Fruit fly (Drosophila melanogaster): ENCODE results near the gene trh.
A peak's percentile ranks its signal among the peaks of the same experiment; 100 is the strongest.

Gene trh

DNA sequence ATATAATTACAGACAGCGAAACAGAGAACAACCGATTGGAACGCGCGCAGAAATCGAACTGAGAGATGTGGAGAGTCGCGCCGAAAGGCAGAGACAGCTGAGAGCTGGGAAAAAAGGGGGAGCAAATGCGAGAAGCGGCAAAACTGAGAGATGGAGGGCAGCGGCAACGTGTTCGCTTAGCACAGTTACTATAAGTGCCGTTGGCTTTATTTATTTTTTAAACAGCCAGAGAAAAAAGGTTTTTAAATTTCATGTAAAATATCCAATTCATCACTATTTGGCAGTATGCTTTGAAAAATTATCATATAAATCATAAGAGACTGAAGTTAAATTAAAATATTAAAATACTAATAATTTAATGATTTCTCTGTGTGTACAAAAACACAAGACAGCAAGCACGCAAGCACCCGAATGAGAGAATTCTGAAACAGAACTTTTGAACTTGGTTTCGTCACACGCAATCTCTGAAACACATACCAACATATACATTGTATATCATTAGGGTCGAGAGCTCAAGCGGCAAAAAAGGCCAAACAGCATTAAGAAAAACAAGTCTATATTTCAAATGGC lies 48.7 kb upstream of the trh start (continued):
- TF ChIP-seq CG17612 (GFP tag; IDR thresholded peaks at IDR 0.05) (peak; percentile 80), CG10462 (GFP tag; optimal IDR thresholded peaks at IDR 0.05) (peak; percentile 46), Fer3 (tag; optimal IDR thresholded peaks at IDR 0.05) (peak; percentile 85), shn (GFP tag; optimal IDR thresholded peaks at IDR 0.05) (no peak), ftz-f1 (GFP tag; optimal IDR thresholded peaks at IDR 0.05) (no peak), klu (GFP tag; IDR thresholded peaks at IDR 0.05) (peak; percentile 88), CoRest (tag; optimal IDR thresholded peaks at IDR 0.05) (peak; percentile 83), da (GFP tag; optimal IDR thresholded peaks at IDR 0.05) (no peak), CG4360 (GFP tag; IDR thresholded peaks at IDR 0.05) (0 out of 2 replicates have a peak, but pooled peaks have one; percentile 46), fd96Cb (tag; optimal IDR thresholded peaks at IDR 0.05) (peak; percentile 69), Gug (GFP tag; IDR thresholded peaks at IDR 0.05) (peak; percentile 82; the same call in 3 of the 4 replicates), chif (GFP tag; optimal IDR thresholded peaks at IDR 0.05) (no peak), ap (GFP tag; IDR thresholded peaks at IDR 0.05) (peak; percentile 73), psq (GFP tag; optimal IDR thresholded peaks at IDR 0.05) (peak; percentile 30), CG31365 (tag; optimal IDR thresholded peaks at IDR 0.05) (no peak), abd-A (tag; optimal IDR thresholded peaks at IDR 0.05) (peak; percentile 61), Dp (GFP tag; optimal IDR thresholded peaks at IDR 0.05) (no peak), Kr (GFP tag; optimal IDR thresholded peaks at IDR 0.05) (no peak), Pdp1 (GFP tag; optimal IDR thresholded peaks at IDR 0.05) (peak in 1 of 2 experiments; percentile 66), D (optimal IDR thresholded peaks at IDR 0.05) (no peak), D (GFP tag; optimal IDR thresholded peaks at IDR 0.05) (peak; percentile 33), corto (GFP tag; optimal IDR thresholded peaks at IDR 0.05) (peak; percentile 46), CG11504 (tag; optimal IDR thresholded peaks at IDR 0.05) (peak; percentile 84), gt (GFP tag; IDR thresholded peaks at IDR 0.05) (peak; percentile 44; the same call in 1 of the 2 replicates), CG6683 (GFP tag; optimal IDR thresholded peaks at IDR 0.05) (peak; percentile 75), scrt (GFP tag; optimal IDR thresholded peaks at IDR 0.05) (peak; percentile 80), oc (tag; optimal IDR thresholded peaks at IDR 0.05) (no peak), gce (GFP tag; IDR thresholded peaks at IDR 0.05) (peak; percentile 73; the same call in 1 of the 3 replicates), Oaz (GFP tag; IDR thresholded peaks at IDR 0.05) (peak; percentile 80), NFAT (GFP tag; IDR thresholded peaks at IDR 0.05) (peak; percentile 85), so (GFP tag; IDR thresholded peaks at IDR 0.05) (peak; percentile 93), Optix (GFP tag; IDR thresholded peaks at IDR 0.05) (peak; percentile 56; the same call in 2 of the 3 replicates), vvl (GFP tag; IDR thresholded peaks at IDR 0.05) (peak; percentile 94), NK7.1 (GFP tag; optimal IDR thresholded peaks at IDR 0.05) (peak; percentile 22), CG6272 (GFP tag; IDR thresholded peaks at IDR 0.05) (peak; percentile 78), CG16863 (GFP tag; optimal IDR thresholded peaks at IDR 0.05) (peak; percentile 16), Dad (GFP tag; optimal IDR thresholded peaks at IDR 0.05) (peak; percentile 48), HLH4C (GFP tag; IDR thresholded peaks at IDR 0.05; ENCODE audit: partially characterized antibody) (no peak), Bgb (GFP tag; IDR thresholded peaks at IDR 0.05; ENCODE audit: partially characterized antibody) (no peak), CG11723 (GFP tag; optimal IDR thresholded peaks at IDR 0.05) (peak; percentile 55), phol (tag; optimal IDR thresholded peaks at IDR 0.05) (peak; percentile 74), CG18764 (GFP tag; optimal IDR thresholded peaks at IDR 0.05) (peak; percentile 68), fru (optimal IDR thresholded peaks at IDR 0.05) (no peak), Rx (GFP tag; IDR thresholded peaks at IDR 0.05) (peak; percentile 63; the same call in 1 of the 2 replicates), bigmax (GFP tag; optimal IDR thresholded peaks at IDR 0.05) (no peak), p53 (GFP tag; optimal IDR thresholded peaks at IDR 0.05) (no peak), fd102C (GFP tag; optimal IDR thresholded peaks at IDR 0.05) (no peak), Bteb2 (GFP tag; optimal IDR thresholded peaks at IDR 0.05) (peak; percentile 35), repo (GFP tag; optimal IDR thresholded peaks at IDR 0.05) (no peak), CG12155 (GFP tag; optimal IDR thresholded peaks at IDR 0.05) (peak; percentile 73), CG3847 (GFP tag; IDR thresholded peaks at IDR 0.05) (peak; percentile 90)
